Worm (Caenorhabditis elegans) whole organism, dauer: ENCODE results near the gene F10A3.12.

Experiments used
- unc-62 ChIP-seq: sonication (generic microtip); optimal IDR thresholded peaks from 2 replicates; lab custom pipeline; 2017; ENCODE audit warnings: missing biosample characterization, missing genetic modification reagents, missing genetic modification characterization

F10A3.12 gene

DNA sequence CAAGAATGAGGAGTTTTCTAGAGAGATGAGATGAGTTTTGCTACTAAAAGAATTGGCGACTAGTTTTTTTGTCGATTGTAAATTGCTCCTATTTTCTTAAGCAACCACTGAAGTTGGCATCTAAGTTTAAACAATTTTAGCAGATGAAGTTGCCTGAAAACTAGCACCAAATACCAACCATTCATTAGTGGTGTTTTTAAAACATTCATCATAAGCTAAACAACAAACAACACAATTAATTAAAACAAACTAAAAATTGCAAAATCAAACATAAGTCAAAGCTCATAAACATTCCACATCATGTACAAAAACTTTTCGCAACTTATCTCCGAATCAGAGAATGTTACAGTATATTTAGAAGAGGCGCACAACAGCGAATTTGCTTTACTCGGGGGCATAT, 18.3 kb downstream of the F10A3.12 start, which contains the start of gene srz-13:
srz-13 (plus strand) TSS at position 301 of the 400 bp plus-strand sequence.
- TF ChIP-seq unc-62 (GFP tag; lab: Kevin White, UChicago) = no peak

DNA sequence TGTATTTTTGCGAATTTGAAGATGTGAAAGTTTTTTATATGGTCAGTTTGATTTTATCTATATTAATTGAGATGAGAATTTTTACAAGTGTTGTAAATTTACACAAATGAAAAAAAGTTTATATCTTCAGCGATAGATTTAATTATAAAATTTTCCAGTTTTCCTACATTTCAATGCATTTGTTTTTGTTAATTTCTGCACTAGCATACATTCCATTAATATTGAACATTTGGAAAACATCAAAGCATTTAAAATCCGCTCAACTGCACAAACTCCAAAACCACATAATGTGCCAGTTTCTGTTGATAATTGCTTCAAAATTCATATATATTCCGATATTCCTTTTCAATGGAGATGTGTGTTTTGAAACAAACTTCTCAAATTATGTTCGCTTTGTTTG, 19.1 kb downstream of the F10A3.12 start, which contains the start of gene srh-277:
srh-277 (plus strand) TSS at position 301 of the 400 bp plus-strand sequence.
- no peak for TF ChIP-seq unc-62 (GFP tag; lab: Kevin White, UChicago)

DNA sequence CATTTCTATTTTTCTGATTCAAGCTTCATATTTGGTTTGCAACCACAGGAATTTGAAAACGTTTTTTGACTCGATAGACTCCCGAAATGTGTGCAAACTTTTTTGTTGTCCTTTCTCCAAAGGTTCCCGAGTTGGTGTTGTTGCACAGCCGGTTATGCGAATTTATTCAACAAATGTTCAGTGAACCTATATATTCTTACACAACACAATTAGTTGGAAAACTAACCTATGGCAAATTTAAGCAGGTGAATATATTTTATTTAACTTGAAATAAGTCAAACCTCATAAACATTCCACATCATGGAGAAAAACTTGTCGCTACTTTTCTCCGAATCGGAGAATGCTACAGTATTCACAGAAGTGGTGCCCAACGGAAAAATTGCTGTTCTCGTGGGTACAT, 19.5 kb downstream of the F10A3.12 start, which contains the start of gene srz-14:
srz-14 (plus strand) TSS at position 301 of the 400 bp plus-strand sequence.
- no peak for TF ChIP-seq unc-62 (GFP tag; lab: Kevin White, UChicago)

DNA sequence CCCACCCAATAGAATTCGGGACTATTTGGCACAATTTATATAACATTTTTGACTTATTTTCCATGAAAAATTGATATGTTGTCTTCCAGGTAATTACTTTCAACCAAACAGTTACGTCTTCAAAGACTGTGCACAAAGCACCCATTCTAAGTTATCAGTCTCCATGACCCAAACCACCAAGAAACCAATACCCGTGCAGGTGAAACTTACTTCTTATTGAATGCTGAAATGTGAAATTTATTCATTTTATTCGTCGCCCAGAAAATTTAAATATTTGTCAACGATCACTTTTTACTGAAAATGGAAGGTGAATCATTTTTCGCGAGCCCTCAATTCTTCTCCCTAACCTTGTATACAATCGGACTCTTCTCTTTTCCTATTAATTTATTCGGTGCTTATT, 26.7 kb downstream of the F10A3.12 start, which contains the start of gene srh-281:
srh-281 (plus strand) TSS at position 301 of the 400 bp plus-strand sequence.
- no peak for TF ChIP-seq unc-62 (GFP tag; lab: Kevin White, UChicago)

DNA sequence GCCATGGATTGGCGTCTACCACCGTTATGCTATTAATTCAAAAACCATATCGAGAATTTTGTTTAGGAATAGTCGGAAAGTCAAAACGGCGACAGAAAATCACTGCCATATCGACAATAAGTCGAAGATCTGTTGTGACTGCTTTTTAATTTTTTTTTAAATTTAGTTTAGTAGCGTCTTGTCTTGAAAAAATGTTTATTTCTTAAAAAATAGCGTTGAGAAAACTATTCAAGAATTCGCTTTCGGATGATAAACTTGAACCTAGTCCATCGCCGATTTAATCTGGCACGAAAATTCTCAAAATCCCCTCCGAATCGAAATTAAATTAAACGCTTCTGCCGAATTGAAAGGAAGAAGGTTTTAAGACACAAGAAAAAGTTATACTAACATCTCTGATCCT, 28.3 kb downstream of the F10A3.12 start, which contains the start of gene srh-279:
srh-279 (plus strand) TSS at position 301 of the 400 bp plus-strand sequence.
- TF ChIP-seq unc-62 (GFP tag; lab: Kevin White, UChicago) = no peak

DNA sequence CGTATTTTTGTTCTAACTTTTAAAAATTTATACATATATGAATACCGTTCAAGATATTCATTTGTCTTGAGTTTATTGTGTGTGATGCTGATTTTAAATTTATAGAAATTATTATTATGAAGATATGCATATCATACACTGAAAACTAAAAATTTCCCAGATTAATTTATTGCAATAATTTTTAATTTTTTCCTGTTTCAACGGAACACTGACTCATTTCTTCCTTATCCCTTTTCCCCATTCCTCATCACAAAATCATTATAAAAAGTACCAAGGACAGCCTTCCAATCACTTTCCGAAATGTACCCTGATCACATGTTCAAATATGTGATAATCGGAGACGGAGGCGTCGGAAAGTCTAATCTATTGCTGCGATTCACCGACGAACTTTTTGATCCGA, 30.8 kb downstream of the F10A3.12 start, which contains the start of gene rabr-4:
rabr-4 (plus strand) TSS at position 301 of the 400 bp plus-strand sequence.
- no peak for TF ChIP-seq unc-62 (GFP tag; lab: Kevin White, UChicago)

DNA sequence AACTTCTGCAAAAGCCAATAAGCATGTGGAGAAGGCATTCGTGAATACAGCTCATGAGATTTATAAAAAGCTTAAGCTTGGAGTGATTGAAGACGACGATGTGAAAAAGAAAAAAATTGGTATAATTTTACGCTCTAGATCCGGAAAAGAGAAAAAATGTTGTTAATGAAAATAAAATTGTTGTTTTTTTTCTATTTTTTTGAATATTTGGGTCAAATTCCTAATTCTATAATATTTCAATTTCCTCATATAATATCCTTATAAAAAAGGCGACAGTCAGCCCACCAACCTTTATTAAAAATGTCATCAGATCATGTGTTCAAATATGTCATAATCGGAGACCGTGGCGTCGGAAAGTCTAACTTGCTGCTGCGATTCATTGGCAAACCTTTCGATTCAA, 31.6 kb downstream of the F10A3.12 start, which contains the start of gene rabr-3:
rabr-3 (plus strand) TSS at position 301 of the 400 bp plus-strand sequence.
- TF ChIP-seq unc-62 (GFP tag; lab: Kevin White, UChicago) = no peak

DNA sequence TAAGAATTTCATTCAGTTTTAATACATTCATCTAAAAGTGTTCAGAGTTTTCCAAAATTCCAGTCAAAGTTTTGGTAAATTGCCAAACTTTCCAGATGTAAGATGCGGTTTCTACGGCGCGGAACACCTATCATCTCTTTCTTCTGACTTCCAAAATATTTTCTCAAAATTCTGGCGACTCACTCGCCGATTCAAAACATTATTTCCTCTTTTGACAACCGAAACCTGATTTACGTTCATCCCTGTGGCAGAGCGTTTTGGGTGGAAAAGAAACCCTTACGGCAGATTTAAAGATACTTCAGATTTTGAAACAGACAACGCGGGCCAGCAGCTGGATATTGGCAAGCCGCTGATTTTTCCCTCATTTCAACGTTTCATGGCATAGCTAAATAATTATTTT, 34.2 kb downstream of the F10A3.12 start, which contains the start of gene F11A5.5:
F11A5.5 (plus strand) TSS at position 301 of the 400 bp plus-strand sequence.
- no peak for TF ChIP-seq unc-62 (GFP tag; lab: Kevin White, UChicago)

DNA sequence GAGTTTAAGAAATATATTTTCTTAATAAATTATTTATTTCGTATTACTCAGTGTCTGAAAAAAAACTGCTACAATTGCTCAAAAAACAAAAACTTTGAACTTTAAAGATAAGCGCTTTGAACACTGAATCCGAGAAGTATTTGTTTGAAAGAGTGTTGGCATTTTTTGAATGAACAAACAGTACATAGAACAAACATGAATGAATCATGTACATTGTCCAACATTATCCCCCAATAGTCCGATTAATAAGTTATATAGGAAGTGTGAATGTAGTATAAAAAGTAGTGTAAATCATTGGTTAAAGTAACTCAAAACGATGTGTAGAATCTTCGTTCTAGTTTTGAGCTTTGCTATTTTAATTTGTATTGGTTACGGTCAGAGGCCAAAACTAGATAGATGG, 37.9 kb downstream of the F10A3.12 start, which contains the start of gene F11A5.17:
F11A5.17 (plus strand) TSS at position 301 of the 400 bp plus-strand sequence.
- no peak for TF ChIP-seq unc-62 (GFP tag; lab: Kevin White, UChicago)

DNA sequence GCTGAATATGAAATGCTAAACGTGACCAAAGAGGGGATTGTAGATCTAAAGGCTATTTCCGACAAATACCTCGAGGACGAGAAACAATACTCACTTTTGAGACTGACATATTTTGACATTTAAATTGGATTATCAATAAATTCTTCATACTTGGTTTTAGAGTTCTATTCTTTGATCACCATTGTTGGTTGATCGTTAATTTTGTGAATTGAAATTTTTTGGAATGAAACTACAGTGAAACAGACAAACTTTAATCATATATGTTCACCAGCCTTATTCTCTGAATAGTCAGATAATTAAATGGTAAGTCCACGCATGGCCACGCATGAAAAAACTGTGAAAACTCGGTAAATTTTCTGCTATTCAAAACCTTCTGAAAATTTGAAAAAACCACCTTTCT, 38.8 kb downstream of the F10A3.12 start, which contains the start of gene F11A5.18:
F11A5.18 (plus strand) TSS at position 301 of the 400 bp plus-strand sequence.
- TF ChIP-seq unc-62 (GFP tag; lab: Kevin White, UChicago) = no peak

DNA sequence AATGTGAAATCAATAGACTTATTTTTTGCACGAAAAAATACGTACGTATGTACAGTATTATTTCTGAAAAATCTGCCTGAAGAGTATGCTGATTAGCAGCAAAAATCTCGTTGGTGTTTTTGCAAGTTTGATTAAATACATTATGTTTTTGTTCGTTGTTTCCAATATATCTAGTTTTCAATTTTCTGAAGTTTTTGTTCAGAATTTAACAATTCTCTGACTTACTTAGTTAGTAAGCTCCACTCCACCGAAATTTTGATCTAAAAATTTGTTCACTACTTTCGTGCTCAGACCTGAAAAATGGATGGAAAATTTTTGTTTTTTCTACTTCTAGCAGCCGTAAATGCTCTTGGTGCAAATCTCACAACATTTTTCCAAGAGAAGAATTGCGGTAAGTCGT, 41.1 kb downstream of the F10A3.12 start, which contains the start of gene irld-26:
irld-26 (plus strand) TSS at position 301 of the 400 bp plus-strand sequence.
- no peak for TF ChIP-seq unc-62 (GFP tag; lab: Kevin White, UChicago)

DNA sequence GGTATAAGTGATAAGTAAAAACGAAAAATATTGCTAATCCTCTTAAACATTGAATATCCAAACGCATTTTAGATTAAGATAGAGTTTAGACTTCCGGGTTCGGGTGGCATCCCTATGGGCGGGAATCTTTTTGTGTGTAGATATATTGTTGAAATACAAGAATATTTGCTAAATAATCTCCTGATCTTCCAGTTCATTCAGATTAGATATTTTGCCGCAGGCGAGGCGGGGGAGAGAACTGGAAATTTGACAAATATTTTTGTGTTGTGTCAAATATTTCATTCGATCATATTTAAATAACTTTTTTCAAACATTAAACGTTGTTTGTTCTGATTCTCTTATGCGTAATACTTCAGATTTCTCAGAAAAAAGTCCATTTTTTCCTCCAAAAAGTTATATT, 46.0 kb downstream of the F10A3.12 start, which contains the start of gene oac-15:
oac-15 (minus strand) TSS at position 101 of the 400 bp plus-strand sequence.
- no peak for TF ChIP-seq unc-62 (GFP tag; lab: Kevin White, UChicago)

DNA sequence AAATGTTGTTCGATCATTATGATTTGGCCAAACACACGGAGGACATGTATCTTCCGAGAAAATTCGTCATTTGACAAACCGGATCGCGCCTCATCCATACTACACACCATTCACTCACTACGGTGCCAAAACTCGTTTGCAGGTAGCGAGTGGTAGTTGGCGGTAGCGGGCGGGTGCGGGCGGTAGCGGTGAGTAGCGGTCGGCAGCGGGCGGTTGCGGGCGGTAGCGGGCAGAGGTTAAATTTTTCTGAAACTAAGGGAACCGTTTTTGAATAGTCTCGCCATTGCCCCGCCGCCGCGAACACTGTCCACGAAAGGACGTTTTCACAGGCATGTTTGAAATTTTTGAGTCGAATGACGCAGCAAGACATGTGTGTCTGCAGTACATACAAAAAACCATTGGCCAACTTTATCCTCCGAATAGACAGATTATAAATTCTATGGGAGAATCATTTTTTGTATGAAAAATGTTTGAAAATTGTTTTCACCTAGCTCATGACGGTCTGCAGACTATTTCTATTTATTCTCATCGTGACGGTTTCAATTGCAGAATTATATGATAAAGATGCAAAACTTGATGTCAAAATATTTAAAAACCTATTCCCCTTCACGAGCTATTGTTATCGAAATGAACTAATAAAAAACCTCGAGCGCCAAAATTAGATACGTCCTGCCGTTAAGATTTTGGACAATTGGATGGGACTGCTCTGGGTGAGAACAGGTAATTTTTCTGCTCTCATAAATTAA, 46.6 kb downstream of the F10A3.12 start, which contains the start of gene F11A5.16:
F11A5.16 (plus strand) TSS at position 696 of the 746 bp plus-strand sequence.
- TF ChIP-seq unc-62 (GFP tag; lab: Kevin White, UChicago) = no peak

DNA sequence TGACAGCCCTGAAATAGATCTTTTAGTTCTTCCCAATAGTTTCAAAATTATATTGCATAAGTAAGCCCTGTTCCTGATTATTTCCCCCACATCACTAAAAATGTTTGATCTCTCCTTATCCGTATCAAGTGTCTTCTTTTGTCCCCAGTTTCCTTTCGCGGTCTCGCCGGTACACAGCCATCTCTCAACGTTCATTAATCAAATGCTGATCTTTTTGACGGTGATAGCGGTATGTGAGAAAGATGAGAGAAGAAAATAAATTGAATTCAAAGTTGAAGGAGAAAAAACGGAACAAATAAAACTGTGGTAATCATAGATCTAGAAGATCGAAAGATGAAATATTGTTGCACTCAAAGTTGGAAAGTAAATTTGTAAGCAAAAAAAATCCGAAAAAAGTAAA, 47.9 kb downstream of the F10A3.12 start:
- TF ChIP-seq unc-62 (GFP tag; lab: Kevin White, UChicago) = no peak

DNA sequence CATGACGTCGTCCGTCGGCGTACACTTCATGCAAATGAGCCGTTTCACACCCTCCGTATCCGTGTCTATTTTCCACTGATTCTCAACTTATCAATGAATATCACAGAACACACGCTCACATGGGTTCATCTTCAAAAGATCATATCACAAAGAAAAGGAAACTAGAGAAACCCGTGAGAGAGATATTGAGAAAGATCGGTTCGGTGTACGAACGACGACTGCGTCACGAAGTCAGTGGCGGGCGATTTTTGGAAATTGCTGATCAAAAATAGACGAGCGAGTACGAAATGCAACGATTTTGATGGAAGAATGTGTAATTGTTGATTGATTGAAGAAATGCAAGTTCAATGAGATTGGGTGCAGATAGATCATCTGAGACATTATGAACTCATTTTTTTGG, 49.5 kb downstream of the F10A3.12 start:
- no peak for TF ChIP-seq unc-62 (GFP tag; lab: Kevin White, UChicago)

DNA sequence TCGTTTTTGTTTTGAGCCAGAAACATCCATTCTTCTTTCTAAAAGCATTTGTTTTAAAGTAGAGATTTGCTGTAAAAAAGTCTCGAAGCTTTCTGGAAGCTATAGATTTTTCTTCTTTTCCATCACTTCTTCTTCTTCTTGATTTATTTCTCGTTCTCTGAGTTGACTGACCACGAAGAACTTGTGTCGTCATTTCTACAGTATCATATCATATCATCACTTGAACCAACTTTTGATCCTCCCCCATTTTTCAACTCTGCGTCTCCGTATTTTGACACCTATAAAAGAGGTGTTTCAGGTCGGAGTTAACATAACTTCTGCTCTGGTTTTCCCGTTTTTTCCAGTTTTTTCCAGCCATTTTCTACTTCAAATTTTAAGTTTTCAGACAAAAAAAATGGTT, 50.7 kb downstream of the F10A3.12 start, which contains the start of gene F11A5.9:
F11A5.9 (plus strand) TSS at position 386 of the 400 bp plus-strand sequence.
- no peak for TF ChIP-seq unc-62 (GFP tag; lab: Kevin White, UChicago)
